Fruit fly (Drosophila melanogaster): Measurements from ENCODE around the gene Taf10b.
A peak's percentile ranks its signal among the peaks of the same experiment; 100 is the strongest.

The Taf10b gene

DNA sequence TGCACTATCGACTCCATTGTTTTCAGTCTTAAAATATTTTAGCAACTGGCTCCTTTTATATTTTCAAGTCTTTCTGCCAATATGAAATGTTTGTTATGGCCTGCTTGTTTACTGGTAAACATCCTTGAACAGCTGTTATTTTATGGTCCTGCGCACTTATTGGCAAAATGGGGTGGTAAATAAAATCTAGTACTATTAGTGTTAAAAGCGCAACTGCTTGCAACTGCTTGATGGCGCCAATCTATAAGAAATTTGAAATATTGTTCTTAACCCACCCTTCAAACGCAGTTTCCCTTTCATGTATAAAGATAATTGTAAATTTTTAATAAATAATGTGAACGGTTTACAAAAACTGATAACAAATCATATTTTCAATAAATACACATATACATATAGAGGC lies 48.0 kb upstream of the Taf10b start, which contains the start of gene G6P (continued):
- peak; percentile 94 for TF ChIP-seq CG31365 (tag; optimal IDR thresholded peaks at IDR 0.05)
- TF ChIP-seq Side (GFP tag; optimal IDR thresholded peaks at IDR 0.05), result no peak
- TF ChIP-seq Opbp (GFP tag; IDR thresholded peaks at IDR 0.05; ENCODE audit: partially characterized antibody), result no peak

DNA sequence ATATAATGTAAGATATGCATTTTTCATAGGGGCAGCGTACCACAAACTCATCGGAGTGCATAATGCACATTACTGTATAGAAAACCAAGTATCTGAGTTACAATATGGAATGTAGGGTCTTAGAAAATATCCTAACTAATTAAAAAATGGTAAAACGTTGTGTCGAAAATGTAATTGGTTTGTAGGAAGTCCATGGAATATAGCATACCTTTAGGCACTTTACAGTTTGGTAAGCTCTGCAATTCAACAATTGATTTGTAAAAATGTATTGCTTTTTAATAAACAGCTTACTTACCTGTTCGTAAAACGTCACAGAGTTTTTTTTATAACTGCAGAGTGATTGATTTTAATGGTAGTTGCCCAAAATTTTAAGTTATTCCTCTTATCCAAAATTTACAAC lies 44.5 kb upstream of the Taf10b start, which contains the start of gene CG2964:
Gene CG2964 (plus strand): TSS at position 301 of the 400 bp plus-strand sequence.
- TF ChIP-seq CG33213 (GFP tag; optimal IDR thresholded peaks at IDR 0.05) (no peak), Nf-YA (GFP tag; IDR thresholded peaks at IDR 0.05) (no peak), chinmo (GFP tag; IDR thresholded peaks at IDR 0.05; ENCODE audit: partially characterized antibody) (no peak), eve (GFP tag; optimal IDR thresholded peaks at IDR 0.05) (no peak), Max (GFP tag; optimal IDR thresholded peaks at IDR 0.05) (no peak), grau (tag; optimal IDR thresholded peaks at IDR 0.05) (no peak), mam (GFP tag; optimal IDR thresholded peaks at IDR 0.05) (no peak), CG33557 (GFP tag; optimal IDR thresholded peaks at IDR 0.05) (no peak), CG1647 (GFP tag; optimal IDR thresholded peaks at IDR 0.05) (no peak), ftz-f1 (GFP tag; optimal IDR thresholded peaks at IDR 0.05) (no peak)

dm6 chr2L:2810831-2811230 lies 43.2 kb upstream of the Taf10b start:
- no peak for TF ChIP-seq CG33213 (GFP tag; optimal IDR thresholded peaks at IDR 0.05)
- no peak for TF ChIP-seq CG32767 (GFP tag; IDR thresholded peaks at IDR 0.05)
- no peak for TF ChIP-seq CG9797 (GFP tag; optimal IDR thresholded peaks at IDR 0.05)
- TF ChIP-seq CG12104 (GFP tag; optimal IDR thresholded peaks at IDR 0.05), result no peak
- TF ChIP-seq CG9727 (GFP tag; optimal IDR thresholded peaks at IDR 0.05), result no peak

- TF ChIP-seq chm (GFP tag; IDR thresholded peaks at IDR 0.05) (no peak), PHDP (tag; optimal IDR thresholded peaks at IDR 0.05) (no peak), CG2889 (GFP tag; IDR thresholded peaks at IDR 0.05) (no peak), jing (GFP tag; optimal IDR thresholded peaks at IDR 0.05) (peak; percentile 55), Med (GFP tag) (peak; percentile 58), amos (GFP tag; IDR thresholded peaks at IDR 0.05; ENCODE audit: partially characterized antibody) (peak; percentile 13; the same call in 1 of the 2 replicates), CG13296 (GFP tag; optimal IDR thresholded peaks at IDR 0.05) (no peak), CG13287 (GFP tag; IDR thresholded peaks at IDR 0.05; ENCODE audit: partially characterized antibody) (peak; percentile 37; the same call in 1 of the 2 replicates), CG34376 (GFP tag; optimal IDR thresholded peaks at IDR 0.05) (peak; percentile 42), CG6175 (GFP tag; IDR thresholded peaks at IDR 0.05) (0 out of 3 replicates have a peak, but pooled peaks have one; percentile 15), lab (GFP tag; optimal IDR thresholded peaks at IDR 0.05) (peak; percentile 75), cad (GFP tag; optimal IDR thresholded peaks at IDR 0.05) (peak; percentile 73), sens (GFP tag) (no peak), CG10543 (GFP tag; optimal IDR thresholded peaks at IDR 0.05) (peak; percentile 4), CG7987 (GFP tag; optimal IDR thresholded peaks at IDR 0.05) (no peak), NFAT (GFP tag; IDR thresholded peaks at IDR 0.05) (no peak), sug (tag; optimal IDR thresholded peaks at IDR 0.05) (peak; percentile 90), CG2678 (tag; optimal IDR thresholded peaks at IDR 0.05) (no peak), Nf-YB (GFP tag; optimal IDR thresholded peaks at IDR 0.05) (peak; percentile 44), CG6791 (GFP tag; IDR thresholded peaks at IDR 0.05; ENCODE audit: partially characterized antibody) (0 out of 3 replicates have a peak, but pooled peaks have one; percentile 25), Deaf1 (tag; optimal IDR thresholded peaks at IDR 0.05) (peak; percentile 99), knrl (GFP tag; IDR thresholded peaks at IDR 0.05; ENCODE audit: partially characterized antibody) (0 out of 3 replicates have a peak, but pooled peaks have one; percentile 21), chinmo (GFP tag; IDR thresholded peaks at IDR 0.05; ENCODE audit: partially characterized antibody) (0 out of 4 replicates have a peak, but pooled peaks have one; percentile 43), CG4707 (GFP tag; optimal IDR thresholded peaks at IDR 0.05) (no peak), CG32532 (GFP tag; IDR thresholded peaks at IDR 0.05) (peak; percentile 21; the same call in 1 of the 2 replicates), CG14050 (GFP tag; IDR thresholded peaks at IDR 0.05) (peak; percentile 56; the same call in 2 of the 3 replicates), CG5180 (GFP tag; optimal IDR thresholded peaks at IDR 0.05) (peak; percentile 95), cwo (GFP tag; optimal IDR thresholded peaks at IDR 0.05) (peak; percentile 38)
Observed at dm6 chr2L:2808038-2808699, 40.5 kb upstream of the Taf10b start.

Data from whole organism, embryonic.